Fruit fly (Drosophila melanogaster) whole organism, embryonic: ENCODE measurements around the gene Jhbp5.

Experiments
- CG10267 ChIP-seq: fragments of 200-800 bp; sonication (Bioruptor generic); optimal IDR thresholded peaks from 2 replicates; lab custom pipeline; 2018; ENCODE audit warnings: missing biosample characterization, mild to moderate bottlenecking, missing genetic modification characterization, moderate library complexity
- CG10321 ChIP-seq: fragments of 200-800 bp; sonication (Bioruptor generic); IDR thresholded peaks from 2 replicates; pipeline ENCODE4 v1.3.6; 2022; ENCODE audit warnings: missing biosample characterization, missing genetic modification characterization
- CG10431 ChIP-seq: fragments of 200-800 bp; sonication (Bioruptor generic); optimal IDR thresholded peaks from 3 replicates; lab custom pipeline; 2018; ENCODE audit warnings: missing biosample characterization, mild to moderate bottlenecking, missing genetic modification characterization
- CG12299 ChIP-seq: fragments of 200-800 bp; sonication (Bioruptor generic); optimal IDR thresholded peaks from 2 replicates; lab custom pipeline; 2018; ENCODE audit warnings: missing biosample characterization, mild to moderate bottlenecking, missing genetic modification characterization
- CG14014 ChIP-seq: fragments of 200-800 bp; sonication (Bioruptor generic); IDR thresholded peaks from 2 replicates; pipeline ENCODE4 v1.3.6; 2022; ENCODE audit warnings: missing biosample characterization, missing genetic modification characterization
- CG14667 ChIP-seq: fragments of 200-800 bp; sonication (Bioruptor generic); IDR thresholded peaks from 2 replicates; pipeline ENCODE4 v1.3.6; 2022; ENCODE audit warnings: missing biosample characterization, missing genetic modification characterization
- CG1602 ChIP-seq: fragments of 200-800 bp; sonication (Bioruptor generic); optimal IDR thresholded peaks from 3 replicates; lab custom pipeline; 2016; ENCODE audit warnings: missing biosample characterization, missing genetic modification characterization
- CG1647 ChIP-seq: fragments of 200-800 bp; sonication (Bioruptor generic); optimal IDR thresholded peaks from 3 replicates; lab custom pipeline; 2016; ENCODE audit warnings: missing biosample characterization, missing genetic modification characterization
- CG16815 ChIP-seq: fragments of 200-800 bp; sonication (Bioruptor generic); optimal IDR thresholded peaks from 3 replicates; lab custom pipeline; 2017; ENCODE audit warnings: missing biosample characterization, mild to moderate bottlenecking, missing genetic modification characterization
- CG17361 ChIP-seq: fragments of 200-800 bp; sonication (Bioruptor generic); IDR thresholded peaks from 3 replicates; pipeline ENCODE4 v1.3.6; 2022; ENCODE audit warnings: missing biosample characterization, missing genetic modification characterization
- CG1792 ChIP-seq: fragments of 200-800 bp; sonication (Bioruptor generic); optimal IDR thresholded peaks from 2 replicates; lab custom pipeline; 2016; ENCODE audit warnings: missing biosample characterization, missing genetic modification characterization
- CG18011 ChIP-seq: fragments of 200-800 bp; sonication (Bioruptor generic); optimal IDR thresholded peaks from 2 replicates; lab custom pipeline; 2017; ENCODE audit warnings: missing biosample characterization, missing genetic modification characterization, mild to moderate bottlenecking, moderate library complexity, missing genotype
- CG2678 ChIP-seq: fragments of 200-800 bp; sonication (Bioruptor generic); optimal IDR thresholded peaks from 3 replicates; lab custom pipeline; 2019; ENCODE audit warnings: missing biosample characterization, mild to moderate bottlenecking, missing genetic modification characterization, moderate library complexity
- CG30431 ChIP-seq: fragments of 200-800 bp; sonication (Bioruptor generic); optimal IDR thresholded peaks from 2 replicates; lab custom pipeline; 2017; ENCODE audit warnings: missing biosample characterization, missing genetic modification characterization
- CG3281 ChIP-seq: fragments of 200-800 bp; sonication (Bioruptor generic); optimal IDR thresholded peaks from 3 replicates; lab custom pipeline; 2017; ENCODE audit warnings: missing biosample characterization, mild to moderate bottlenecking, missing genetic modification characterization
- CG5245 ChIP-seq: fragments of 200-800 bp; sonication (Bioruptor generic); optimal IDR thresholded peaks from 3 replicates; lab custom pipeline; 2016; ENCODE audit warnings: missing biosample characterization, missing genetic modification characterization
- CG7987 ChIP-seq: fragments of 200-800 bp; sonication (Bioruptor generic); optimal IDR thresholded peaks from 2 replicates; lab custom pipeline; 2018; ENCODE audit warnings: missing biosample characterization, mild to moderate bottlenecking, missing genetic modification characterization, moderate library complexity
- D19B ChIP-seq: fragments of 200-800 bp; sonication (Bioruptor generic); optimal IDR thresholded peaks from 2 replicates; lab custom pipeline; 2017; ENCODE audit warnings: missing biosample characterization, mild to moderate bottlenecking, missing genetic modification characterization
- Eip74EF ChIP-seq, 2 experiments: fragments of 200-800 bp in 1 of 2; fragments of >200 bp in 1 of 2; sonication (Bioruptor generic) in 1 of 2; optimal IDR thresholded peaks; 2 replicates each; lab custom pipeline; 2017 to 2019; ENCODE audit warnings: missing biosample characterization in 2 of 2, missing genetic modification characterization in 2 of 2, mild to moderate bottlenecking in 1 of 2, moderate library complexity in 1 of 2
- Gug ChIP-seq: fragments of 200-800 bp; sonication (Bioruptor generic); IDR thresholded peaks from 4 replicates; pipeline ENCODE4 v1.3.6; 2022; ENCODE audit warnings: missing biosample characterization, missing genetic modification characterization
- HLH4C ChIP-seq: fragments of 200-800 bp; sonication (Bioruptor generic); IDR thresholded peaks from 3 replicates; pipeline ENCODE4 v1.3.6; 2022; ENCODE audit warnings: missing biosample characterization, missing genetic modification characterization; ENCODE audit not compliant: partially characterized antibody
- Hmx ChIP-seq: fragments of 200-800 bp; sonication (Bioruptor generic); optimal IDR thresholded peaks from 2 replicates; lab custom pipeline; 2016; ENCODE audit warnings: missing biosample characterization, missing genetic modification characterization
- Kr ChIP-seq: fragments of 200-800 bp; sonication (Bioruptor generic); optimal IDR thresholded peaks from 2 replicates; lab custom pipeline; 2017; ENCODE audit warnings: missing biosample characterization, mild to moderate bottlenecking, missing genetic modification characterization
- Neu2 ChIP-seq: fragments of 200-800 bp; sonication (Bioruptor generic); optimal IDR thresholded peaks from 3 replicates; lab custom pipeline; 2016; ENCODE audit warnings: missing biosample characterization, missing genetic modification characterization, borderline replicate concordance
- Ssrp ChIP-seq: fragments of 200-800 bp; sonication (Bioruptor generic); optimal IDR thresholded peaks from 2 replicates; lab custom pipeline; 2018; ENCODE audit warnings: missing biosample characterization, mild to moderate bottlenecking, missing genetic modification characterization, moderate library complexity
- Vsx1 ChIP-seq: fragments of 200-800 bp; sonication (Bioruptor generic); optimal IDR thresholded peaks from 2 replicates; lab custom pipeline; 2017; ENCODE audit warnings: missing biosample characterization, mild to moderate bottlenecking, missing genetic modification characterization, missing genetic modification reagents
- Xrp1 ChIP-seq: fragments of 200-800 bp; sonication (Bioruptor generic); IDR thresholded peaks from 2 replicates; pipeline ENCODE4 v1.3.6; 2022; ENCODE audit warnings: missing biosample characterization, missing genetic modification characterization
- ab ChIP-seq: fragments of 200-800 bp; sonication (Bioruptor generic); optimal IDR thresholded peaks from 2 replicates; lab custom pipeline; 2016; ENCODE audit warnings: missing biosample characterization, missing genetic modification characterization
- ash1 ChIP-seq: fragments of 200-800 bp; sonication (Bioruptor generic); optimal IDR thresholded peaks from 2 replicates; lab custom pipeline; 2018; ENCODE audit warnings: missing biosample characterization, mild to moderate bottlenecking, missing genetic modification characterization
- bbx ChIP-seq: fragments of 200-800 bp; sonication (Bioruptor generic); IDR thresholded peaks from 2 replicates; pipeline ENCODE4 v1.3.6; 2022; ENCODE audit warnings: missing biosample characterization, missing genetic modification characterization; ENCODE audit not compliant: partially characterized antibody
- cas ChIP-seq: fragments of 200-800 bp; sonication (Bioruptor generic); IDR thresholded peaks from 2 replicates; pipeline ENCODE4 v1.3.6; 2022; ENCODE audit warnings: missing biosample characterization, missing genetic modification characterization
- chif ChIP-seq, 2 experiments: fragments of 200-800 bp; sonication (Bioruptor generic); optimal IDR thresholded peaks; 3 replicates each; lab custom pipeline; 2016; ENCODE audit warnings: missing biosample characterization in 2 of 2, missing genetic modification characterization in 2 of 2
- danr ChIP-seq: fragments of 200-800 bp; sonication (Bioruptor generic); IDR thresholded peaks from 2 replicates; pipeline ENCODE4 v1.3.6; 2022; ENCODE audit warnings: missing biosample characterization, missing genetic modification characterization
- grau ChIP-seq: fragments of 200-800 bp; optimal IDR thresholded peaks from 3 replicates; lab custom pipeline; 2019; ENCODE audit warnings: missing biosample characterization, mild to moderate bottlenecking, missing genetic modification characterization, moderate library complexity
- grn ChIP-seq: fragments of 200-800 bp; sonication (Bioruptor generic); optimal IDR thresholded peaks from 3 replicates; lab custom pipeline; 2017; ENCODE audit warnings: missing biosample characterization, missing genetic modification characterization
- jigr1 ChIP-seq: fragments of 200-800 bp; sonication (Bioruptor generic); IDR thresholded peaks from 3 replicates; pipeline ENCODE4 v1.3.6; 2022; ENCODE audit warnings: missing biosample characterization, missing genetic modification characterization
- kay ChIP-seq: fragments of 200-800 bp; sonication (Bioruptor generic); optimal IDR thresholded peaks from 2 replicates; lab custom pipeline; 2016; ENCODE audit warnings: missing biosample characterization, missing genetic modification characterization
- knrl ChIP-seq: fragments of 200-800 bp; sonication (Bioruptor generic); IDR thresholded peaks from 3 replicates; pipeline ENCODE4 v1.3.6; 2022; ENCODE audit warnings: missing biosample characterization, missing genetic modification characterization; ENCODE audit not compliant: partially characterized antibody
- nau ChIP-seq: fragments of 200-800 bp; sonication (Bioruptor generic); optimal IDR thresholded peaks from 3 replicates; lab custom pipeline; 2017; ENCODE audit warnings: missing biosample characterization, mild to moderate bottlenecking, missing genetic modification characterization, missing genetic modification reagents
- nerfin-1 ChIP-seq: fragments of 200-800 bp; sonication (Bioruptor generic); optimal IDR thresholded peaks from 3 replicates; lab custom pipeline; 2019; ENCODE audit warnings: missing biosample characterization, mild to moderate bottlenecking, missing genetic modification characterization, moderate library complexity
- nmo ChIP-seq: fragments of 200-800 bp; sonication (Bioruptor generic); optimal IDR thresholded peaks from 2 replicates; lab custom pipeline; 2018; ENCODE audit warnings: missing biosample characterization, mild to moderate bottlenecking, missing genetic modification characterization, moderate library complexity
- nom ChIP-seq: fragments of 200-800 bp; sonication (Bioruptor generic); optimal IDR thresholded peaks from 2 replicates; lab custom pipeline; 2017; ENCODE audit warnings: missing biosample characterization, missing genetic modification characterization, mild to moderate bottlenecking, moderate library complexity, missing genetic modification reagents
- oc ChIP-seq: fragments of 200-800 bp; sonication (Bioruptor generic); optimal IDR thresholded peaks from 2 replicates; lab custom pipeline; 2018; ENCODE audit warnings: missing biosample characterization, mild to moderate bottlenecking, missing genetic modification characterization, moderate library complexity
- odd ChIP-seq: fragments of 200-800 bp; sonication (Bioruptor generic); optimal IDR thresholded peaks from 2 replicates; lab custom pipeline; 2017; ENCODE audit warnings: missing biosample characterization, mild to moderate bottlenecking, missing genetic modification characterization
- pum ChIP-seq: fragments of 200-800 bp; sonication (Bioruptor generic); optimal IDR thresholded peaks from 2 replicates; lab custom pipeline; 2016; ENCODE audit warnings: missing biosample characterization, missing genetic modification characterization
- repo ChIP-seq: fragments of 200-800 bp; sonication (Bioruptor generic); optimal IDR thresholded peaks from 2 replicates; lab custom pipeline; 2016; ENCODE audit warnings: missing biosample characterization, missing genetic modification characterization
- trh ChIP-seq: fragments of 200-800 bp; sonication (Bioruptor generic); optimal IDR thresholded peaks from 2 replicates; lab custom pipeline; 2016; ENCODE audit warnings: missing biosample characterization, missing genetic modification characterization
- tup ChIP-seq: fragments of 200-800 bp; sonication (Bioruptor generic); optimal IDR thresholded peaks from 2 replicates; lab custom pipeline; 2016; ENCODE audit warnings: missing biosample characterization, mild to moderate bottlenecking, missing genetic modification characterization, moderate library complexity

Jhbp5 gene

DNA sequence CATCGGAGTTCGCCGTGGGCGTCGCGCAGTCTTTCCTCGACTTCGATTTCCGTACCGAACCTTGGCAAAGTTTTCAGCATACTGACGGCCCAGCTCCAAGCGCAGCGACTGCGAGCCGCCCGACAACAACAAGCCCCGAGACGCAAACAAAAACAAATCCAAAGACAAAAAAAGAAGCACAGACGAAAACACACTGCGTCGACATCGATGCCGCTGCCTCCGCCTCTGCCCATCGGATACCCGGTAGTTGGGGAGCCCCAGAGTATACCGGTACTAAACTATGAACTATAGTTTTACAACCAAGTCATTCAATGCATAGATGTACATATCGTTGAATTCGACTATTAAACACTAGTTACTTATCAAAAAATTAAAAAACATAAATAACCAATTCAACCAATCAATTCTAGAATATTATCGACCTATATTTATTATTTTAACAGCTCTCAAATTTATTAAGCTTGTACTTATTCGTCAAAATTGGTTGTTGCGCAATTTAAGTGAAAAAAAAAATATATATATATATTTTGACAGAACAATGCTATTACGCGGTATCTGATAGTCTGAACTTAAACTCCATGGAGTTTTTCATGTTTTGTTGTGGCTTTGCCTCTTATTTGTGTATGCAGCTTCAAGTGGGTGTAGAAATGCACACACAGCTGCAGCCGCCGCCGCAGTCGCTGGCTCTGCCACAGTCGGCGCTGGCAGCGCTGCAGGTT, 48.2 kb upstream of the Jhbp5 start (continued):
- 0 out of 3 replicates have a peak, but pooled peaks have one; percentile 34 for TF ChIP-seq jigr1 (GFP tag; lab: Robert Waterston, UW)
- TF ChIP-seq CG10267 = peak; percentile 86
- TF ChIP-seq grn (GFP tag; lab: Kevin White, UChicago) = no peak
- peak; percentile 56 for TF ChIP-seq kay
- TF ChIP-seq CG2678 (tag; lab: Kevin White, UChicago) = peak; percentile 89
- TF ChIP-seq Xrp1 (GFP tag; lab: Robert Waterston, UW) = peak; percentile 63
- TF ChIP-seq CG16815 (GFP tag; lab: Kevin White, UChicago) = peak; percentile 63
- TF ChIP-seq CG30431 = peak; percentile 55
- no peak for TF ChIP-seq tup (GFP tag; lab: Kevin White, UChicago)
- peak in 1 of 2 experiments; percentile 52 for TF ChIP-seq chif (GFP tag; optimal IDR thresholded peaks at IDR 0.05; lab: Kevin White, UChicago)
- peak; percentile 51 for TF ChIP-seq CG3281 (GFP tag; lab: Kevin White, UChicago)
- TF ChIP-seq nmo (GFP tag; lab: Kevin White, UChicago) = peak; percentile 93
- peak; percentile 73 for TF ChIP-seq grau
- TF ChIP-seq HLH4C (GFP tag; lab: Robert Waterston, UW) = no peak; the same call in 1 of the 3 replicates
- no peak for TF ChIP-seq Hmx (GFP tag; lab: Kevin White, UChicago)
- no peak for TF ChIP-seq CG1792
- no peak for TF ChIP-seq Kr
- TF ChIP-seq knrl (GFP tag; lab: Robert Waterston, UW) = no peak
- peak; percentile 75 for TF ChIP-seq Vsx1 (GFP tag; lab: Kevin White, UChicago)
- peak; percentile 36; the same call in 1 of the 4 replicates for TF ChIP-seq Gug
- TF ChIP-seq CG1647 (GFP tag; lab: Kevin White, UChicago) = no peak
- no peak for TF ChIP-seq CG10321
- TF ChIP-seq cas (GFP tag; lab: Robert Waterston, UW) = no peak
- peak; percentile 49 for TF ChIP-seq oc (tag; lab: Kevin White, UChicago)
- TF ChIP-seq CG18011 = no peak
- peak; percentile 3 for TF ChIP-seq repo (GFP tag; lab: Kevin White, UChicago)
- TF ChIP-seq ab (GFP tag; lab: Kevin White, UChicago) = no peak
- TF ChIP-seq Ssrp (tag; lab: Kevin White, UChicago) = peak; percentile 87
- TF ChIP-seq CG1602 (GFP tag; lab: Kevin White, UChicago) = peak; percentile 73
- peak; percentile 93 for TF ChIP-seq D19B (GFP tag; lab: Kevin White, UChicago)
- peak; percentile 81 for TF ChIP-seq nau (GFP tag; lab: Kevin White, UChicago)
- TF ChIP-seq danr (GFP tag; lab: Robert Waterston, UW) = no peak
- TF ChIP-seq trh (GFP tag; lab: Kevin White, UChicago) = peak; percentile 35
- TF ChIP-seq CG5245 (GFP tag; lab: Kevin White, UChicago) = peak; percentile 58
- TF ChIP-seq CG10431 (GFP tag; lab: Kevin White, UChicago) = peak; percentile 72
- peak in 1 of 2 experiments; percentile 86 for TF ChIP-seq Eip74EF (GFP tag; optimal IDR thresholded peaks at IDR 0.05; lab: Kevin White, UChicago)
- no peak for TF ChIP-seq CG14014
- peak; percentile 39 for TF ChIP-seq pum
- TF ChIP-seq CG7987 = no peak
- peak; percentile 83 for TF ChIP-seq nerfin-1 (tag; lab: Kevin White, UChicago)
- peak; percentile 64 for TF ChIP-seq nom (GFP tag; lab: Kevin White, UChicago)
- TF ChIP-seq CG12299 (tag; lab: Kevin White, UChicago) = peak; percentile 45
- no peak for TF ChIP-seq ash1 (GFP tag; lab: Kevin White, UChicago)
- TF ChIP-seq CG17361 = peak; percentile 96
- TF ChIP-seq CG14667 (GFP tag; lab: Robert Waterston, UW) = 0 out of 2 replicates have a peak, but pooled peaks have one; percentile 46
- peak; percentile 77 for TF ChIP-seq odd
- TF ChIP-seq Neu2 (GFP tag; lab: Kevin White, UChicago) = no peak
- 0 out of 2 replicates have a peak, but pooled peaks have one; percentile 43 for TF ChIP-seq bbx
